Fruit fly (Drosophila melanogaster): ENCODE data around the gene Ran.
"Not testable (repeated sequence)": the region's sequence is repeated elsewhere in the genome, so short reads cannot be mapped to it uniquely, and the experiment has no call there.

DNA sequence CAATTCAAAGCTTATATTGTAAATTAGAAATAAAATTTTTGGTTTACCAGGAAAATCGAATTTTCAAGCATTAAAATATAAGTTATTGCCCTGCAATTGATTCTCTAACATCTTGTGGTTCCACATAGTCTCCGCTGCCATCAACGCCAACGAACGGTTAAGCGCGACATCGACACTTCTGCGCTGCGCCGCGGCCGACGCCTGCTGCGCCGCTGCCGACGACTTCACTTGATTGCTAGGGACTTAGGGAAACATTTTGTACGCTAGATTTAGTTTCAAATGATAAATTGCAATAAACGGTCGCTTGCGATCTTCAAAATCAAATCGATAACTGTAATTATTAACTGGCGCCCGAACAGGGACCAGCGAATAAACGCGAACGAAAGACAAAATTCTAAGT is 52.5 kb downstream of the Ran start, which contains the start of gene CG42249:
- TF ChIP-seq CG16813 (GFP tag; IDR thresholded peaks at IDR 0.05; ENCODE audit: partially characterized antibody); CG16815 (GFP tag; optimal IDR thresholded peaks at IDR 0.05); D (optimal IDR thresholded peaks at IDR 0.05); D (GFP tag; optimal IDR thresholded peaks at IDR 0.05); Hr39 (optimal IDR thresholded peaks at IDR 0.05): not testable (repeated sequence)

All from whole organism, embryonic.